Fruit fly (Drosophila melanogaster) whole organism, adult: ENCODE data around the gene nonA.

Experiments
- cnc ChIP-seq, 2 experiments: fragments of >200 bp; optimal IDR thresholded peaks; 2 replicates each; lab custom pipeline; 2017
- kay ChIP-seq: fragments of 200-800 bp; sonication (Bioruptor generic); peaks from one replicate; lab custom pipeline; 2016; ENCODE audit warnings: missing biosample characterization, missing genetic modification characterization, borderline replicate concordance

dm6 chrX:16323063-16323462 is 38.3 kb upstream of the nonA start, which contains the start of the genes CG9917 and CG32579:
- TF ChIP-seq kay (GFP tag; lab: Kevin White, UChicago) (no peak), cnc (optimal IDR thresholded peaks at IDR 0.05; lab: Kevin White, UChicago) (no peak)
